Worm (Caenorhabditis elegans) whole organism, L4 larva: ENCODE data around the gene clec-171.

Source experiments
- F10B5.3 ChIP-seq: sonication (generic microtip); optimal IDR thresholded peaks from 2 replicates; lab custom pipeline; 2016; ENCODE audit warnings: mild to moderate bottlenecking, missing genetic modification characterization, missing compliant biosample characterization
- F44E2.7 ChIP-seq: fragments of 200-800 bp; sonication (Bioruptor generic); IDR thresholded peaks from 2 replicates; pipeline ENCODE4 v2.1.2; 2022; ENCODE audit warnings: missing genetic modification characterization, missing compliant biosample characterization
- R02D3.7 ChIP-seq: fragments of 150-350 bp; sonication (generic microtip); optimal IDR thresholded peaks from 3 replicates; lab custom pipeline; 2014; ENCODE audit warnings: missing biosample characterization, missing genetic modification characterization
- T20F7.1 ChIP-seq: fragments of 200-800 bp; sonication (Bioruptor generic); optimal IDR thresholded peaks from 2 replicates; lab custom pipeline; 2018; ENCODE audit warnings: mild to moderate bottlenecking, missing genetic modification characterization, missing compliant biosample characterization
- Y75B8A.6 ChIP-seq: fragments of 200-800 bp; sonication (Bioruptor generic); IDR thresholded peaks from 2 replicates; pipeline ENCODE4 v1.3.6; 2022; ENCODE audit warnings: missing genetic modification reagents, missing genetic modification characterization, missing compliant biosample characterization
- ZK337.2 ChIP-seq: fragments of 200-800 bp; sonication (Bioruptor generic); IDR thresholded peaks from 2 replicates; pipeline ENCODE4 v1.3.6; 2022; ENCODE audit warnings: missing genetic modification reagents, missing genetic modification characterization, missing compliant biosample characterization
- aha-1 ChIP-seq: fragments of 150-350 bp; peaks from one replicate; lab custom pipeline; 2014; ENCODE audit warnings: missing biosample characterization, missing genetic modification characterization
- aly-2 ChIP-seq: sonication (generic microtip); optimal IDR thresholded peaks from 2 replicates; lab custom pipeline; 2018; ENCODE audit warnings: missing biosample characterization, missing genetic modification characterization
- ama-1 ChIP-seq: fragments of 150-350 bp; optimal IDR thresholded peaks from 2 replicates; lab custom pipeline; 2014; ENCODE audit warnings: inconsistent platforms, mixed read lengths
- arid-1 ChIP-seq: fragments of 200-800 bp; sonication (Bioruptor generic); conservative IDR thresholded peaks from 2 replicates; pipeline ENCODE4 v1.3.6; 2022; ENCODE audit warnings: missing genetic modification reagents, missing genetic modification characterization, missing compliant biosample characterization
- ceh-32 ChIP-seq: sonication (generic microtip); optimal IDR thresholded peaks from 2 replicates; lab custom pipeline; 2016; ENCODE audit warnings: mild to moderate bottlenecking, missing genetic modification characterization, missing compliant biosample characterization; ENCODE audit not compliant: poor library complexity
- ceh-44 ChIP-seq: fragments of 200-800 bp; sonication (Bioruptor generic); IDR thresholded peaks from 2 replicates; pipeline ENCODE4 v1.3.6; 2022; ENCODE audit warnings: missing genetic modification reagents, missing genetic modification characterization, missing compliant biosample characterization
- ceh-62 ChIP-seq: sonication (generic microtip); optimal IDR thresholded peaks from 2 replicates; lab custom pipeline; 2017; ENCODE audit warnings: missing biosample characterization, missing genetic modification characterization
- daf-12 ChIP-seq: fragments of 150-350 bp; optimal IDR thresholded peaks from 2 replicates; lab custom pipeline; 2014; ENCODE audit warnings: missing biosample characterization, missing genetic modification reagents, missing genetic modification characterization
- dmd-6 ChIP-seq: fragments of 200-800 bp; sonication (Bioruptor generic); IDR thresholded peaks from 2 replicates; pipeline ENCODE4 v1.3.6; 2022; ENCODE audit warnings: missing genetic modification reagents, missing genetic modification characterization, missing compliant biosample characterization
- dmd-8 ChIP-seq: fragments of 200-800 bp; sonication (Bioruptor generic); IDR thresholded peaks from 2 replicates; pipeline ENCODE4 v1.3.6; 2022; ENCODE audit warnings: missing genetic modification characterization, missing compliant biosample characterization
- duxl-1 ChIP-seq: sonication (generic microtip); optimal IDR thresholded peaks from 2 replicates; lab custom pipeline; 2016; ENCODE audit warnings: mild to moderate bottlenecking, missing genetic modification characterization, moderate library complexity, missing compliant biosample characterization; ENCODE audit not compliant: poor library complexity
- dve-1 ChIP-seq: sonication (generic microtip); optimal IDR thresholded peaks from 2 replicates; lab custom pipeline; 2017; ENCODE audit warnings: antibody characterized with exemption, mild to moderate bottlenecking, missing genetic modification characterization, missing compliant biosample characterization; ENCODE audit not compliant: insufficient read depth
- egl-27 ChIP-seq: sonication (generic microtip); optimal IDR thresholded peaks from 3 replicates; lab custom pipeline; 2017; ENCODE audit warnings: missing biosample characterization, missing genetic modification reagents, missing genetic modification characterization
- fkh-10 ChIP-seq: fragments of 150-350 bp; optimal IDR thresholded peaks from 2 replicates; lab custom pipeline; 2014; ENCODE audit warnings: missing biosample characterization, missing genetic modification reagents, missing genetic modification characterization
- fos-1 ChIP-seq: fragments of 150-350 bp; optimal IDR thresholded peaks from 2 replicates; lab custom pipeline; 2014; ENCODE audit warnings: missing biosample characterization, missing genetic modification characterization
- gei-8 ChIP-seq: fragments of 200-800 bp; sonication (Bioruptor generic); optimal IDR thresholded peaks from 2 replicates; lab custom pipeline; 2018; ENCODE audit warnings: mild to moderate bottlenecking, missing genetic modification characterization, missing compliant biosample characterization
- hlh-11 ChIP-seq: fragments of 200-800 bp; sonication (Bioruptor generic); optimal IDR thresholded peaks from 2 replicates; lab custom pipeline; 2018; ENCODE audit warnings: mild to moderate bottlenecking, missing genetic modification characterization, missing compliant biosample characterization
- lin-15B ChIP-seq: fragments of 150-350 bp; sonication (generic microtip); optimal IDR thresholded peaks from 3 replicates; lab custom pipeline; 2014; ENCODE audit warnings: missing biosample characterization, missing genetic modification characterization
- lin-29 ChIP-seq: fragments of 200-800 bp; sonication (Bioruptor generic); IDR thresholded peaks from 2 replicates; pipeline ENCODE4 v1.3.6; 2022; ENCODE audit warnings: missing genetic modification reagents, missing genetic modification characterization, missing compliant biosample characterization
- lin-38 ChIP-seq: fragments of 200-800 bp; sonication (Bioruptor generic); IDR thresholded peaks from 2 replicates; pipeline ENCODE4 v1.3.6; 2022; ENCODE audit warnings: missing genetic modification reagents, missing genetic modification characterization, missing compliant biosample characterization
- lin-39 ChIP-seq: fragments of 150-350 bp; optimal IDR thresholded peaks from 2 replicates; lab custom pipeline; 2014; ENCODE audit warnings: missing biosample characterization, missing genetic modification reagents, missing genetic modification characterization
- madf-9 ChIP-seq: fragments of 200-800 bp; sonication (Bioruptor generic); conservative IDR thresholded peaks from 2 replicates; pipeline ENCODE4 v1.3.6; 2022; ENCODE audit warnings: missing genetic modification reagents, missing genetic modification characterization, missing compliant biosample characterization
- mdt-29 ChIP-seq: fragments of 200-800 bp; sonication (Bioruptor generic); IDR thresholded peaks from 2 replicates; pipeline ENCODE4 v1.3.6; 2022; ENCODE audit warnings: missing genetic modification reagents, missing genetic modification characterization, missing compliant biosample characterization
- mep-1 ChIP-seq: fragments of 150-350 bp; sonication (generic microtip); optimal IDR thresholded peaks from 3 replicates; lab custom pipeline; 2014; ENCODE audit warnings: missing biosample characterization, missing genetic modification characterization
- mxl-3 ChIP-seq: fragments of 200-800 bp; sonication (Bioruptor generic); optimal IDR thresholded peaks from 2 replicates; lab custom pipeline; 2018; ENCODE audit warnings: mild to moderate bottlenecking, missing genetic modification characterization, missing compliant biosample characterization
- nhr-111 ChIP-seq: fragments of 200-800 bp; sonication (Bioruptor generic); optimal IDR thresholded peaks from 2 replicates; lab custom pipeline; 2018; ENCODE audit warnings: mild to moderate bottlenecking, missing genetic modification characterization, missing compliant biosample characterization
- nhr-25 ChIP-seq: sonication (generic microtip); optimal IDR thresholded peaks from 2 replicates; lab custom pipeline; 2017; ENCODE audit warnings: missing genetic modification characterization, mild to moderate bottlenecking, missing compliant biosample characterization, antibody characterized with exemption, moderate library complexity, borderline replicate concordance; ENCODE audit not compliant: insufficient read depth
- nhr-28 ChIP-seq: fragments of 150-350 bp; optimal IDR thresholded peaks from 2 replicates; lab custom pipeline; 2014; ENCODE audit warnings: missing biosample characterization, missing genetic modification characterization
- nhr-6 ChIP-seq: fragments of 150-350 bp; optimal IDR thresholded peaks from 2 replicates; lab custom pipeline; 2014; ENCODE audit warnings: missing biosample characterization, missing genetic modification characterization
- nhr-77 ChIP-seq: fragments of 150-350 bp; optimal IDR thresholded peaks from 2 replicates; lab custom pipeline; 2014; ENCODE audit warnings: missing biosample characterization, missing genetic modification characterization
- pha-4 ChIP-seq, 2 experiments: fragments of 150-350 bp in 1 of 2; fragments of 200-800 bp in 1 of 2; sonication (Bioruptor generic) in 1 of 2; IDR thresholded peaks in 1 of 2; optimal IDR thresholded peaks in 1 of 2; 2 replicates each; pipeline versions ENCODE4 v1.3.6 to Lab custom; 2014 to 2022; ENCODE audit warnings: missing genetic modification characterization in 2 of 2, missing genetic modification reagents in 2 of 2, missing biosample characterization in 1 of 2, missing compliant biosample characterization in 1 of 2
- saeg-2 ChIP-seq: fragments of 200-800 bp; sonication (Bioruptor generic); IDR thresholded peaks from 2 replicates; pipeline ENCODE4 v1.3.6; 2022; ENCODE audit warnings: missing genetic modification reagents, missing genetic modification characterization, missing compliant biosample characterization
- set-16 ChIP-seq: fragments of 200-800 bp; sonication (Bioruptor generic); IDR thresholded peaks from 2 replicates; pipeline ENCODE4 v1.3.6; 2022; ENCODE audit warnings: missing genetic modification reagents, missing genetic modification characterization, missing compliant biosample characterization
- snpc-1.2 ChIP-seq: fragments of 200-800 bp; sonication (Bioruptor generic); IDR thresholded peaks from 2 replicates; pipeline ENCODE4 v1.3.6; 2022; ENCODE audit warnings: missing genetic modification reagents, missing genetic modification characterization, missing compliant biosample characterization
- snpc-4 ChIP-seq: fragments of 150-350 bp; optimal IDR thresholded peaks from 2 replicates; lab custom pipeline; 2014; ENCODE audit warnings: missing biosample characterization, missing genetic modification characterization
- spr-3 ChIP-seq: fragments of 200-800 bp; sonication (Bioruptor generic); optimal IDR thresholded peaks from 2 replicates; lab custom pipeline; 2018; ENCODE audit warnings: mild to moderate bottlenecking, missing genetic modification characterization, missing compliant biosample characterization
- tag-97 ChIP-seq: fragments of 200-800 bp; sonication (Bioruptor generic); IDR thresholded peaks from 2 replicates; pipeline ENCODE4 v1.3.6; 2022; ENCODE audit warnings: missing genetic modification characterization, missing compliant biosample characterization
- tra-1 ChIP-seq: fragments of 200-800 bp; sonication (Bioruptor generic); IDR thresholded peaks from 2 replicates; pipeline ENCODE4 v1.3.6; 2022; ENCODE audit warnings: missing genetic modification reagents, missing genetic modification characterization, missing compliant biosample characterization
- unc-62 ChIP-seq, 3 experiments: fragments of 150-350 bp in 1 of 3; sonication (generic microtip); optimal IDR thresholded peaks in 2 of 3; peaks in 1 of 3; 1 replicate in 1 of 3; 2 replicates in 2 of 3; lab custom pipeline; 2014 to 2017; ENCODE audit warnings: missing biosample characterization in 3 of 3, missing genetic modification characterization in 3 of 3, missing genetic modification reagents in 3 of 3, missing genotype in 1 of 3
- vab-7 ChIP-seq: fragments of 200-800 bp; sonication (Bioruptor generic); IDR thresholded peaks from 2 replicates; pipeline ENCODE4 v1.3.6; 2022; ENCODE audit warnings: missing genetic modification reagents, missing genetic modification characterization, missing compliant biosample characterization
- zip-11 ChIP-seq: fragments of 200-800 bp; sonication (Bioruptor generic); IDR thresholded peaks from 2 replicates; pipeline ENCODE4 v1.3.6; 2022; ENCODE audit warnings: missing genetic modification characterization, missing compliant biosample characterization

clec-171 gene

ce11 chrIV:1456775-1457174 lies 29.6 kb upstream of the clec-171 start, which contains the start of gene nadk-1:
TSS of gene nadk-1 (plus strand) at chrIV:1457075.
- peak; percentile 10 for TF ChIP-seq mep-1
- no peak for TF ChIP-seq egl-27 (tag; lab: Kevin White, UChicago)
- TF ChIP-seq ceh-62 (tag; lab: Kevin White, UChicago) = no peak
- no peak for TF ChIP-seq dve-1 (tag; lab: Kevin White, UChicago)
- TF ChIP-seq zip-11 (GFP tag; lab: Robert Waterston, UW) = no peak
- 0 out of 2 replicates have a peak, but pooled peaks have one; percentile 30 for TF ChIP-seq set-16 (GFP tag; lab: Robert Waterston, UW)
- no peak for TF ChIP-seq nhr-28 (tag; lab: Kevin White, UChicago)
- no peak for TF ChIP-seq tra-1 (GFP tag; lab: Robert Waterston, UW)
- TF ChIP-seq R02D3.7 (tag; lab: Kevin White, UChicago) = no peak
- TF ChIP-seq nhr-111 (GFP tag; lab: Kevin White, UChicago) = no peak
- no peak for TF ChIP-seq snpc-1.2 (GFP tag; lab: Robert Waterston, UW)
- 0 out of 2 replicates have a peak, but pooled peaks have one; percentile 3 for TF ChIP-seq pha-4 (GFP tag; IDR thresholded peaks at IDR 0.05; lab: Robert Waterston, UW)
- TF ChIP-seq pha-4 (tag; optimal IDR thresholded peaks at IDR 0.05; lab: Kevin White, UChicago) = no peak
- TF ChIP-seq aha-1 (tag; lab: Kevin White, UChicago) = peak; percentile 16
- no peak for TF ChIP-seq snpc-4 (tag; lab: Kevin White, UChicago)
- TF ChIP-seq ceh-44 (GFP tag; lab: Robert Waterston, UW) = no peak
- no peak for TF ChIP-seq arid-1
- no peak for TF ChIP-seq gei-8 (GFP tag; lab: Kevin White, UChicago)
- no peak for TF ChIP-seq saeg-2 (GFP tag; lab: Robert Waterston, UW)
- no peak for TF ChIP-seq duxl-1 (tag; lab: Kevin White, UChicago)
- TF ChIP-seq lin-39 = no peak
- TF ChIP-seq daf-12 (tag; lab: Kevin White, UChicago) = no peak
- TF ChIP-seq lin-38 (GFP tag; lab: Robert Waterston, UW) = no peak
- no peak for TF ChIP-seq ZK337.2 (GFP tag; lab: Robert Waterston, UW)
- TF ChIP-seq T20F7.1 (GFP tag; lab: Kevin White, UChicago) = no peak
- TF ChIP-seq nhr-25 (tag; lab: Kevin White, UChicago) = no peak
- TF ChIP-seq madf-9 (GFP tag; lab: Robert Waterston, UW) = 0 out of 2 replicates have a peak, but pooled peaks have one; percentile 3
- TF ChIP-seq F10B5.3 = no peak
- TF ChIP-seq Y75B8A.6 (GFP tag; lab: Robert Waterston, UW) = no peak
- TF ChIP-seq tag-97 (GFP tag; lab: Robert Waterston, UW) = no peak
- TF ChIP-seq, all 104 proteins: peak for 5

- no peak for TF ChIP-seq aly-2 (tag; lab: Kevin White, UChicago)
- no peak for TF ChIP-seq gei-8 (GFP tag; lab: Kevin White, UChicago)
- TF ChIP-seq hlh-11 (tag; lab: Kevin White, UChicago) = peak; percentile 78
- TF ChIP-seq madf-9 (GFP tag; lab: Robert Waterston, UW) = no peak
- peak; percentile 26 for TF ChIP-seq nhr-77 (tag; lab: Kevin White, UChicago)
- TF ChIP-seq mdt-29 (GFP tag; lab: Robert Waterston, UW) = no peak
- TF ChIP-seq dmd-6 (GFP tag; lab: Robert Waterston, UW) = peak; percentile 77
- no peak for TF ChIP-seq vab-7 (GFP tag; lab: Robert Waterston, UW)
- TF ChIP-seq Y75B8A.6 (GFP tag; lab: Robert Waterston, UW) = no peak
- no peak for TF ChIP-seq F44E2.7
- no peak for TF ChIP-seq fos-1 (tag; lab: Kevin White, UChicago)
- no peak for TF ChIP-seq ama-1 (lab: Kevin White, UChicago)
- TF ChIP-seq set-16 (GFP tag; lab: Robert Waterston, UW) = no peak
- no peak for TF ChIP-seq fkh-10
- no peak for TF ChIP-seq ceh-62 (tag; lab: Kevin White, UChicago)
- peak; percentile 71 for TF ChIP-seq dve-1 (tag; lab: Kevin White, UChicago)
- TF ChIP-seq spr-3 (GFP tag; lab: Kevin White, UChicago) = no peak
- no peak for TF ChIP-seq lin-29
- TF ChIP-seq dmd-8 (GFP tag; lab: Robert Waterston, UW) = no peak
- TF ChIP-seq mep-1 = peak; percentile 21
- TF ChIP-seq nhr-111 (GFP tag; lab: Kevin White, UChicago) = no peak
- no peak for TF ChIP-seq ceh-32 (tag; lab: Kevin White, UChicago)
- TF ChIP-seq lin-15B = no peak
- no peak for TF ChIP-seq zip-11 (GFP tag; lab: Robert Waterston, UW)
- peak; percentile 73 for TF ChIP-seq nhr-6
- peak; percentile 56 for TF ChIP-seq mxl-3 (GFP tag; lab: Kevin White, UChicago)
- TF ChIP-seq lin-38 (GFP tag; lab: Robert Waterston, UW) = peak; percentile 31; the same call in 1 of the 2 replicates
- TF ChIP-seq unc-62 (GFP tag; optimal IDR thresholded peaks at IDR 0.05 in 1 of 2; lab: Kevin White, UChicago) = no peak
- TF ChIP-seq unc-62 (tag; optimal IDR thresholded peaks at IDR 0.05; lab: Kevin White, UChicago) = no peak
These were observed 27.8 kb upstream of the clec-171 start for ce11 chrIV:1455006-1455405.
